Fruit fly (Drosophila melanogaster): Measurements from ENCODE around the gene CG3823.

The CG3823 gene

dm6 chrX:6267187-6267711 is 36.5 kb upstream of the CG3823 start, which contains the start of gene schlank (continued):
- TF ChIP-seq lbe (GFP tag; optimal IDR thresholded peaks at IDR 0.05), result no peak
- TF ChIP-seq CG2712 (tag; optimal IDR thresholded peaks at IDR 0.05), result peak; percentile 54
- peak; percentile 6 for TF ChIP-seq CG18599 (GFP tag; optimal IDR thresholded peaks at IDR 0.05)
- no peak for TF ChIP-seq emc (GFP tag; optimal IDR thresholded peaks at IDR 0.05)
- TF ChIP-seq Stat92E (GFP tag; optimal IDR thresholded peaks at IDR 0.05), result peak in 1 of 3 experiments; percentile 19
- no peak for TF ChIP-seq zen2 (GFP tag; IDR thresholded peaks at IDR 0.05; ENCODE audit: partially characterized antibody)
- peak; percentile 36 for TF ChIP-seq CG15696 (tag; optimal IDR thresholded peaks at IDR 0.05)
- TF ChIP-seq cg (GFP tag; optimal IDR thresholded peaks at IDR 0.05), result no peak
- TF ChIP-seq CG10543 (GFP tag; optimal IDR thresholded peaks at IDR 0.05), result peak; percentile 49
- TF ChIP-seq gcm (GFP tag; optimal IDR thresholded peaks at IDR 0.05), result no peak
- TF ChIP-seq CG16863 (GFP tag; optimal IDR thresholded peaks at IDR 0.05), result peak; percentile 57
- peak; percentile 16; the same call in 1 of the 2 replicates for TF ChIP-seq CG11247 (GFP tag; IDR thresholded peaks at IDR 0.05)
- no peak for TF ChIP-seq CG11504 (tag; optimal IDR thresholded peaks at IDR 0.05)
- no peak for TF ChIP-seq CG6175 (GFP tag; IDR thresholded peaks at IDR 0.05)
- TF ChIP-seq CG13775 (GFP tag; optimal IDR thresholded peaks at IDR 0.05), result peak; percentile 62
- no peak for TF ChIP-seq Trl (optimal IDR thresholded peaks at IDR 0.05)
- TF ChIP-seq Trl (GFP tag; optimal IDR thresholded peaks at IDR 0.05), result peak; percentile 51
- peak; percentile 30 for TF ChIP-seq Dp (GFP tag; optimal IDR thresholded peaks at IDR 0.05)
- no peak for TF ChIP-seq CkIIα-i1 (GFP tag; IDR thresholded peaks at IDR 0.05)
- peak; percentile 28; the same call in 1 of the 3 replicates for TF ChIP-seq croc (GFP tag; conservative IDR thresholded peaks at IDR 0.05)
- TF ChIP-seq jumu (GFP tag; optimal IDR thresholded peaks at IDR 0.05), result peak; percentile 74
- no peak for TF ChIP-seq Blimp-1 (GFP tag; optimal IDR thresholded peaks at IDR 0.05)
- TF ChIP-seq CG34224 (GFP tag; IDR thresholded peaks at IDR 0.05; ENCODE audit: partially characterized antibody), result no peak
- TF ChIP-seq Dek (tag; optimal IDR thresholded peaks at IDR 0.05), result peak; percentile 35
- no peak for TF ChIP-seq eve (GFP tag; optimal IDR thresholded peaks at IDR 0.05)
- peak; percentile 42 for TF ChIP-seq slp2 (GFP tag; optimal IDR thresholded peaks at IDR 0.05)
- TF ChIP-seq kay (GFP tag; optimal IDR thresholded peaks at IDR 0.05), result no peak
- TF ChIP-seq sob (GFP tag; IDR thresholded peaks at IDR 0.05), result peak; percentile 27; the same call in 1 of the 2 replicates
- peak; percentile 41 for TF ChIP-seq Chrac-16 (GFP tag; optimal IDR thresholded peaks at IDR 0.05)
- TF ChIP-seq CG14860 (GFP tag; IDR thresholded peaks at IDR 0.05; ENCODE audit: partially characterized antibody), result no peak
- TF ChIP-seq CG5953 (GFP tag; IDR thresholded peaks at IDR 0.05), result 0 out of 2 replicates have a peak, but pooled peaks have one; percentile 13
- TF ChIP-seq da (GFP tag; optimal IDR thresholded peaks at IDR 0.05), result no peak
- no peak for TF ChIP-seq CG31365 (tag; optimal IDR thresholded peaks at IDR 0.05)
- no peak for TF ChIP-seq pb (GFP tag; optimal IDR thresholded peaks at IDR 0.05)
- no peak for TF ChIP-seq nerfin-1 (tag; optimal IDR thresholded peaks at IDR 0.05)
- TF ChIP-seq Sin3A (optimal IDR thresholded peaks at IDR 0.05), result peak; percentile 37
- peak; percentile 37 for TF ChIP-seq B-H1 (GFP tag; IDR thresholded peaks at IDR 0.05)
- TF ChIP-seq CG8944 (GFP tag; optimal IDR thresholded peaks at IDR 0.05), result peak; percentile 55
- no peak for TF ChIP-seq CG7839 (tag; optimal IDR thresholded peaks at IDR 0.05)
- TF ChIP-seq Mad (GFP tag; optimal IDR thresholded peaks at IDR 0.05), result no peak
- no peak for TF ChIP-seq chinmo (GFP tag; IDR thresholded peaks at IDR 0.05; ENCODE audit: partially characterized antibody)
- TF ChIP-seq MBD-R2 (GFP tag; IDR thresholded peaks at IDR 0.05), result no peak
- no peak for TF ChIP-seq CG2129 (GFP tag; IDR thresholded peaks at IDR 0.05; ENCODE audit: partially characterized antibody)
- no peak for TF ChIP-seq fru (optimal IDR thresholded peaks at IDR 0.05)
- no peak for TF ChIP-seq kah (GFP tag; optimal IDR thresholded peaks at IDR 0.05)
- TF ChIP-seq HLH54F (GFP tag; optimal IDR thresholded peaks at IDR 0.05), result peak; percentile 67
- peak; percentile 56 for TF ChIP-seq wdn (GFP tag; IDR thresholded peaks at IDR 0.05)
- no peak for TF ChIP-seq cad (GFP tag; optimal IDR thresholded peaks at IDR 0.05)
- no peak for TF ChIP-seq ab (GFP tag; optimal IDR thresholded peaks at IDR 0.05)
- TF ChIP-seq CG13424 (tag; optimal IDR thresholded peaks at IDR 0.05), result peak; percentile 53
- no peak for TF ChIP-seq CG11696 (GFP tag; IDR thresholded peaks at IDR 0.05)

Data from whole organism, embryonic.